Worm (Caenorhabditis elegans) whole organism, L4 larva: ENCODE data around the gene C06E1.1.

ENCODE experiments used
- D1046.2 ChIP-seq: fragments of 200-800 bp; sonication (Bioruptor generic); IDR thresholded peaks from 2 replicates; pipeline ENCODE4 v1.3.6; 2022; ENCODE audit warnings: missing genetic modification characterization, missing compliant biosample characterization
- aha-1 ChIP-seq: fragments of 150-350 bp; peaks from one replicate; lab custom pipeline; 2014; ENCODE audit warnings: missing biosample characterization, missing genetic modification characterization
- ama-1 ChIP-seq: fragments of 150-350 bp; optimal IDR thresholded peaks from 2 replicates; lab custom pipeline; 2014; ENCODE audit warnings: inconsistent platforms, mixed read lengths
- lin-15B ChIP-seq: fragments of 150-350 bp; sonication (generic microtip); optimal IDR thresholded peaks from 3 replicates; lab custom pipeline; 2014; ENCODE audit warnings: missing biosample characterization, missing genetic modification characterization
- nhr-28 ChIP-seq: fragments of 150-350 bp; optimal IDR thresholded peaks from 2 replicates; lab custom pipeline; 2014; ENCODE audit warnings: missing biosample characterization, missing genetic modification characterization
- nhr-48 ChIP-seq: sonication (generic microtip); optimal IDR thresholded peaks from 2 replicates; lab custom pipeline; 2016; ENCODE audit warnings: mild to moderate bottlenecking, missing genetic modification characterization, missing compliant biosample characterization
- nhr-77 ChIP-seq: fragments of 150-350 bp; optimal IDR thresholded peaks from 2 replicates; lab custom pipeline; 2014; ENCODE audit warnings: missing biosample characterization, missing genetic modification characterization
- zag-1 ChIP-seq: fragments of 150-350 bp; optimal IDR thresholded peaks from 2 replicates; lab custom pipeline; 2014; ENCODE audit warnings: missing biosample characterization, missing genetic modification characterization

DNA sequence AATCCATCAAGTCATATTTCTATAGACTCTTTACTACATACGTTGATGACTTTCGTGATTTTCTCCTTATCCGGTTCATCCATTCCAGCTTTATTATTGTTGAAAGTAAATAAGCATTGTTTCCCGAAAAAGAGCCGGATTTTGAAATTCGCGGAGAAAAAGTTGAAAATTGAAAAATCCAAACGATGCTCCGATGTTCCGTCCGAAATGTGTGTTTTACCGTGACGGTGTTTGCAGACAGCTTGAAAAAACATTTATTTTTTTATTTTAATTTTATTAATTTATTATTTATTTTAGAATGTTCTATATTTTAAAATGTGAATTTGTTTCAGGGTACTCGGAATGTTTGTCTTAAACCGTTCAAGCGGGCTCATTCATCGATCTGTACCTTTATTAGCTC, 25.2 kb downstream of the C06E1.1 start, which contains the start of gene dnj-10:
- TF ChIP-seq nhr-77 (tag; lab: Kevin White, UChicago) (no peak), D1046.2 (no peak), nhr-28 (tag; lab: Kevin White, UChicago) (peak; percentile 25), aha-1 (tag; lab: Kevin White, UChicago) (no peak), zag-1 (tag; lab: Kevin White, UChicago) (no peak), lin-15B (tag; lab: Kevin White, UChicago) (no peak), nhr-48 (tag; lab: Kevin White, UChicago) (no peak), ama-1 (lab: Kevin White, UChicago) (no peak)
